Worm (Caenorhabditis elegans) whole organism, L2 larva: Measurements from ENCODE around the gene nhr-44.

ENCODE experiments used
- C34F6.9 ChIP-seq: fragments of 150-350 bp; optimal IDR thresholded peaks from 2 replicates; lab custom pipeline; 2014; ENCODE audit warnings: missing biosample characterization, missing genetic modification characterization
- Y55F3AM.14 ChIP-seq: fragments of 200-800 bp; sonication (Bioruptor generic); optimal IDR thresholded peaks from 2 replicates; lab custom pipeline; 2018; ENCODE audit warnings: mild to moderate bottlenecking, missing genetic modification characterization, missing compliant biosample characterization
- ZK546.5 ChIP-seq: sonication (generic microtip); optimal IDR thresholded peaks from 2 replicates; lab custom pipeline; 2017; ENCODE audit warnings: missing biosample characterization, missing genetic modification characterization
- alr-1 ChIP-seq: fragments of 150-350 bp; optimal IDR thresholded peaks from 2 replicates; lab custom pipeline; 2014; ENCODE audit warnings: missing biosample characterization, missing genetic modification characterization
- blmp-1 ChIP-seq: sonication (generic microtip); optimal IDR thresholded peaks from 2 replicates; lab custom pipeline; 2017; ENCODE audit warnings: missing genetic modification characterization, mild to moderate bottlenecking, missing compliant biosample characterization, antibody characterized with exemption, moderate library complexity; ENCODE audit not compliant: insufficient read depth
- ceh-16 ChIP-seq: fragments of 150-350 bp; optimal IDR thresholded peaks from 2 replicates; lab custom pipeline; 2014; ENCODE audit warnings: missing biosample characterization, missing genetic modification characterization
- ceh-82 ChIP-seq: fragments of 150-350 bp; optimal IDR thresholded peaks from 2 replicates; lab custom pipeline; 2014; ENCODE audit warnings: missing biosample characterization, missing genetic modification characterization
- dmd-4 ChIP-seq: sonication (generic microtip); optimal IDR thresholded peaks from 2 replicates; lab custom pipeline; 2017; ENCODE audit warnings: missing biosample characterization, missing genetic modification characterization
- egl-27 ChIP-seq: sonication (generic microtip); optimal IDR thresholded peaks from 3 replicates; lab custom pipeline; 2017; ENCODE audit warnings: missing biosample characterization, missing genetic modification reagents, missing genetic modification characterization
- elt-3 ChIP-seq: sonication (generic microtip); optimal IDR thresholded peaks from 2 replicates; lab custom pipeline; 2017; ENCODE audit warnings: missing biosample characterization, missing genetic modification characterization
- fos-1 ChIP-seq: fragments of 150-350 bp; optimal IDR thresholded peaks from 2 replicates; lab custom pipeline; 2014; ENCODE audit warnings: missing biosample characterization, missing genetic modification characterization
- gmeb-1 ChIP-seq: fragments of 150-350 bp; optimal IDR thresholded peaks from 2 replicates; lab custom pipeline; 2014; ENCODE audit warnings: missing biosample characterization, missing genetic modification characterization
- lin-11 ChIP-seq: fragments of 150-350 bp; sonication (generic microtip); optimal IDR thresholded peaks from 2 replicates; lab custom pipeline; 2014; ENCODE audit warnings: missing biosample characterization, missing genetic modification characterization, inconsistent platforms, mixed read lengths
- lin-39 ChIP-seq: fragments of 150-350 bp; optimal IDR thresholded peaks from 2 replicates; lab custom pipeline; 2014; ENCODE audit warnings: missing biosample characterization, missing genetic modification reagents, missing genetic modification characterization
- lsy-2 ChIP-seq, 2 experiments: fragments of 150-350 bp in 1 of 2; sonication (generic microtip) in 1 of 2; optimal IDR thresholded peaks; 2 replicates each; lab custom pipeline; 2014 to 2017; ENCODE audit warnings: missing biosample characterization in 2 of 2, missing genetic modification characterization in 2 of 2
- mab-5 ChIP-seq: fragments of 150-350 bp; optimal IDR thresholded peaks from 2 replicates; lab custom pipeline; 2014; ENCODE audit warnings: missing biosample characterization, missing genetic modification characterization
- mbf-1 ChIP-seq: sonication (generic microtip); optimal IDR thresholded peaks from 2 replicates; lab custom pipeline; 2017; ENCODE audit warnings: missing biosample characterization, missing genetic modification characterization
- nhr-11 ChIP-seq: fragments of 150-350 bp; optimal IDR thresholded peaks from 2 replicates; lab custom pipeline; 2014; ENCODE audit warnings: missing biosample characterization, missing genetic modification characterization
- nhr-12 ChIP-seq: fragments of 150-350 bp; optimal IDR thresholded peaks from 2 replicates; lab custom pipeline; 2014; ENCODE audit warnings: missing biosample characterization, missing genetic modification characterization
- nhr-129 ChIP-seq: fragments of 150-350 bp; optimal IDR thresholded peaks from 2 replicates; lab custom pipeline; 2014; ENCODE audit warnings: missing biosample characterization, missing genetic modification characterization
- nhr-21 ChIP-seq: fragments of 150-350 bp; optimal IDR thresholded peaks from 2 replicates; lab custom pipeline; 2014; ENCODE audit warnings: missing biosample characterization, missing genetic modification characterization
- nhr-23 ChIP-seq: fragments of 150-350 bp; optimal IDR thresholded peaks from 2 replicates; lab custom pipeline; 2014; ENCODE audit warnings: missing biosample characterization, missing genetic modification reagents, missing genetic modification characterization
- nhr-25 ChIP-seq: fragments of 150-350 bp; sonication (generic microtip); optimal IDR thresholded peaks from 3 replicates; lab custom pipeline; 2014; ENCODE audit warnings: missing biosample characterization, missing genetic modification characterization
- nhr-6 ChIP-seq: fragments of 150-350 bp; optimal IDR thresholded peaks from 2 replicates; lab custom pipeline; 2014; ENCODE audit warnings: missing biosample characterization, missing genetic modification characterization
- peb-1 ChIP-seq: fragments of 150-350 bp; optimal IDR thresholded peaks from 2 replicates; lab custom pipeline; 2014; ENCODE audit warnings: missing biosample characterization, missing genetic modification characterization
- skn-1 ChIP-seq: sonication (generic microtip); optimal IDR thresholded peaks from 2 replicates; lab custom pipeline; 2017; ENCODE audit warnings: missing biosample characterization, missing genetic modification characterization
- sma-3 ChIP-seq: sonication (generic microtip); optimal IDR thresholded peaks from 2 replicates; lab custom pipeline; 2016; ENCODE audit warnings: missing genetic modification reagents, missing genetic modification characterization, missing compliant biosample characterization
- sma-9 ChIP-seq, 2 experiments: fragments of 150-350 bp in 1 of 2; sonication (generic microtip) in 1 of 2; optimal IDR thresholded peaks; 2 replicates each; lab custom pipeline; 2014 to 2016; ENCODE audit warnings: missing genetic modification characterization in 2 of 2, mild to moderate bottlenecking in 1 of 2, missing biosample characterization in 1 of 2, missing compliant biosample characterization in 1 of 2, missing genetic modification reagents in 1 of 2, moderate library complexity in 1 of 2
- unc-39 ChIP-seq: fragments of 150-350 bp; optimal IDR thresholded peaks from 2 replicates; lab custom pipeline; 2014; ENCODE audit warnings: missing biosample characterization, missing genetic modification characterization
- unc-55 ChIP-seq: fragments of 150-350 bp; sonication (generic microtip); optimal IDR thresholded peaks from 3 replicates; lab custom pipeline; 2014; ENCODE audit warnings: missing biosample characterization, missing genetic modification reagents, missing genetic modification characterization
- unc-62 ChIP-seq: fragments of 150-350 bp; optimal IDR thresholded peaks from 2 replicates; lab custom pipeline; 2014; ENCODE audit warnings: missing biosample characterization, missing genetic modification reagents, missing genetic modification characterization
- zag-1 ChIP-seq: fragments of 150-350 bp; optimal IDR thresholded peaks from 2 replicates; lab custom pipeline; 2014; ENCODE audit warnings: missing biosample characterization, missing genetic modification characterization
- ztf-11 ChIP-seq: sonication (generic microtip); optimal IDR thresholded peaks from 2 replicates; lab custom pipeline; 2017; ENCODE audit warnings: missing biosample characterization, missing genetic modification characterization

nhr-44 gene

ce11 chrV:8964055-8964758, at the start of gene nhr-44:
nhr-44 (minus strand) TSS chrV:8964105.
- TF ChIP-seq lsy-2 (tag; optimal IDR thresholded peaks at IDR 0.05; lab: Kevin White, UChicago) (peak in 1 of 2 experiments; percentile 4), mbf-1 (tag; lab: Kevin White, UChicago) (no peak), lin-39 (tag; lab: Kevin White, UChicago) (no peak), lin-11 (no peak), sma-9 (GFP tag; optimal IDR thresholded peaks at IDR 0.05; lab: Kevin White, UChicago) (peak; percentile 15), sma-9 (tag; optimal IDR thresholded peaks at IDR 0.05; lab: Kevin White, UChicago) (no peak), ztf-11 (tag; lab: Kevin White, UChicago) (no peak), ZK546.5 (tag; lab: Kevin White, UChicago) (no peak), fos-1 (tag; lab: Kevin White, UChicago) (peak; percentile 14), nhr-129 (tag; lab: Kevin White, UChicago) (peak; percentile 23), egl-27 (tag; lab: Kevin White, UChicago) (no peak), unc-62 (GFP tag; lab: Kevin White, UChicago) (no peak), gmeb-1 (no peak), nhr-25 (tag; lab: Kevin White, UChicago) (peak; percentile 43), zag-1 (no peak)

ce11 chrV:9009175-9009574, 45.3 kb upstream of the nhr-44 start, which contains the start of gene srx-2:
srx-2 (plus strand) TSS chrV:9009475.
- TF ChIP-seq Y55F3AM.14 (GFP tag; lab: Kevin White, UChicago) (no peak), ZK546.5 (tag; lab: Kevin White, UChicago) (no peak), alr-1 (no peak), lsy-2 (tag; optimal IDR thresholded peaks at IDR 0.05; lab: Kevin White, UChicago) (no peak), dmd-4 (no peak), unc-62 (GFP tag; lab: Kevin White, UChicago) (no peak), nhr-6 (tag; lab: Kevin White, UChicago) (no peak), unc-55 (GFP tag; lab: Kevin White, UChicago) (no peak), nhr-12 (tag; lab: Kevin White, UChicago) (no peak), lin-39 (tag; lab: Kevin White, UChicago) (no peak), peb-1 (tag; lab: Kevin White, UChicago) (no peak), nhr-25 (tag; lab: Kevin White, UChicago) (no peak), elt-3 (tag; lab: Kevin White, UChicago) (no peak), skn-1 (tag; lab: Kevin White, UChicago) (no peak), nhr-11 (tag; lab: Kevin White, UChicago) (no peak)

- TF ChIP-seq mab-5 (tag; lab: Kevin White, UChicago): no peak
- no peak for TF ChIP-seq gmeb-1
- TF ChIP-seq sma-3 (GFP tag; lab: Kevin White, UChicago): no peak
- no peak for TF ChIP-seq unc-39 (tag; lab: Kevin White, UChicago)
- no peak for TF ChIP-seq lin-11
- TF ChIP-seq egl-27 (tag; lab: Kevin White, UChicago): no peak
- TF ChIP-seq blmp-1 (tag; lab: Kevin White, UChicago): no peak
- no peak for TF ChIP-seq ceh-82
- TF ChIP-seq lin-39 (tag; lab: Kevin White, UChicago): no peak
- TF ChIP-seq nhr-6 (tag; lab: Kevin White, UChicago): no peak
- no peak for TF ChIP-seq nhr-23 (tag; lab: Kevin White, UChicago)
- no peak for TF ChIP-seq Y55F3AM.14 (GFP tag; lab: Kevin White, UChicago)
- no peak for TF ChIP-seq mbf-1 (tag; lab: Kevin White, UChicago)
- TF ChIP-seq lsy-2 (tag; optimal IDR thresholded peaks at IDR 0.05; lab: Kevin White, UChicago): no peak
- TF ChIP-seq nhr-129 (tag; lab: Kevin White, UChicago): no peak
- no peak for TF ChIP-seq ztf-11 (tag; lab: Kevin White, UChicago)
- no peak for TF ChIP-seq ceh-16 (tag; lab: Kevin White, UChicago)
- TF ChIP-seq nhr-21 (tag; lab: Kevin White, UChicago): no peak
Measured at ce11 chrV:9005243-9005642, 41.3 kb upstream of the nhr-44 start, which contains the start of gene srx-3. srx-3 (plus strand) TSS chrV:9005543.

ce11 chrV:9003291-9003690, 39.4 kb upstream of the nhr-44 start, which contains the start of gene srx-1:
srx-1 (plus strand) TSS chrV:9003672.
- no peak for TF ChIP-seq nhr-25 (tag; lab: Kevin White, UChicago)
- TF ChIP-seq nhr-12 (tag; lab: Kevin White, UChicago): no peak
- no peak for TF ChIP-seq C34F6.9 (tag; lab: Kevin White, UChicago)
- no peak for TF ChIP-seq unc-62 (GFP tag; lab: Kevin White, UChicago)
